Fruit fly (Drosophila melanogaster) whole organism, embryonic: ENCODE measurements around the gene Cpr11B.

Experiments
- Ada2b ChIP-seq: fragments of 200-800 bp; sonication (Bioruptor generic); IDR thresholded peaks from 2 replicates; pipeline ENCODE4 v1.3.6; 2022; ENCODE audit warnings: missing biosample characterization, missing genetic modification characterization
- Blimp-1 ChIP-seq: fragments of 200-800 bp; sonication (Bioruptor generic); optimal IDR thresholded peaks from 3 replicates; lab custom pipeline; 2018; ENCODE audit warnings: missing biosample characterization, missing genetic modification characterization, mild to moderate bottlenecking, moderate library complexity, missing genetic modification reagents
- CG11504 ChIP-seq: fragments of 200-800 bp; sonication (Bioruptor generic); optimal IDR thresholded peaks from 3 replicates; lab custom pipeline; 2019; ENCODE audit warnings: missing biosample characterization, mild to moderate bottlenecking, missing genetic modification characterization, moderate library complexity
- CG12219 ChIP-seq: fragments of 200-800 bp; sonication (Bioruptor generic); optimal IDR thresholded peaks from 3 replicates; lab custom pipeline; 2018; ENCODE audit warnings: missing biosample characterization, mild to moderate bottlenecking, missing genetic modification characterization
- CG12236 ChIP-seq: fragments of 200-800 bp; sonication (Bioruptor generic); optimal IDR thresholded peaks from 2 replicates; lab custom pipeline; 2016; ENCODE audit warnings: missing biosample characterization, missing genetic modification characterization
- CG14667 ChIP-seq: fragments of 200-800 bp; sonication (Bioruptor generic); IDR thresholded peaks from 2 replicates; pipeline ENCODE4 v1.3.6; 2022; ENCODE audit warnings: missing biosample characterization, missing genetic modification characterization
- CG14710 ChIP-seq: fragments of 200-800 bp; sonication (Bioruptor generic); optimal IDR thresholded peaks from 3 replicates; lab custom pipeline; 2019; ENCODE audit warnings: missing biosample characterization, mild to moderate bottlenecking, missing genetic modification characterization, moderate library complexity
- CG14860 ChIP-seq: fragments of 200-800 bp; sonication (Bioruptor generic); IDR thresholded peaks from 3 replicates; pipeline ENCODE4 v1.3.6; 2022; ENCODE audit warnings: missing biosample characterization, missing genetic modification characterization; ENCODE audit not compliant: partially characterized antibody
- CG15601 ChIP-seq: fragments of 200-800 bp; sonication (Bioruptor generic); optimal IDR thresholded peaks from 3 replicates; lab custom pipeline; 2019; ENCODE audit warnings: missing biosample characterization, mild to moderate bottlenecking, missing genetic modification characterization, moderate library complexity
- CG17359 ChIP-seq: fragments of 200-800 bp; sonication (Bioruptor generic); optimal IDR thresholded peaks from 3 replicates; lab custom pipeline; 2018; ENCODE audit warnings: missing biosample characterization, mild to moderate bottlenecking, missing genetic modification characterization, moderate library complexity
- CG17802 ChIP-seq: fragments of 200-800 bp; sonication (Bioruptor generic); optimal IDR thresholded peaks from 2 replicates; lab custom pipeline; 2018; ENCODE audit warnings: missing biosample characterization, mild to moderate bottlenecking, missing genetic modification characterization, moderate library complexity
- CG18262 ChIP-seq: fragments of 200-800 bp; optimal IDR thresholded peaks from 3 replicates; lab custom pipeline; 2019; ENCODE audit warnings: missing biosample characterization, mild to moderate bottlenecking, missing genetic modification characterization, moderate library complexity
- CG2120 ChIP-seq: fragments of 200-800 bp; sonication (Bioruptor generic); optimal IDR thresholded peaks from 3 replicates; lab custom pipeline; 2016; ENCODE audit warnings: missing biosample characterization, missing genetic modification characterization
- CG31365 ChIP-seq: fragments of 200-800 bp; sonication (Bioruptor generic); optimal IDR thresholded peaks from 2 replicates; lab custom pipeline; 2018; ENCODE audit warnings: missing biosample characterization, mild to moderate bottlenecking, missing genetic modification characterization
- CG32532 ChIP-seq: fragments of 200-800 bp; sonication (Bioruptor generic); IDR thresholded peaks from 2 replicates; pipeline ENCODE4 v1.3.6; 2022; ENCODE audit warnings: missing biosample characterization, missing genetic modification characterization
- CG4360 ChIP-seq: fragments of 200-800 bp; sonication (Bioruptor generic); IDR thresholded peaks from 2 replicates; pipeline ENCODE4 v1.3.6; 2022; ENCODE audit warnings: missing biosample characterization, missing genetic modification characterization
- CG5245 ChIP-seq: fragments of 200-800 bp; sonication (Bioruptor generic); optimal IDR thresholded peaks from 3 replicates; lab custom pipeline; 2016; ENCODE audit warnings: missing biosample characterization, missing genetic modification characterization
- CG6254 ChIP-seq: fragments of 200-800 bp; sonication (Bioruptor generic); optimal IDR thresholded peaks from 3 replicates; lab custom pipeline; 2017; ENCODE audit warnings: mild to moderate bottlenecking, missing biosample characterization, missing genetic modification reagents, missing genetic modification characterization
- CG6854 ChIP-seq: fragments of 200-800 bp; sonication (Bioruptor generic); optimal IDR thresholded peaks from 3 replicates; lab custom pipeline; 2017; ENCODE audit warnings: missing biosample characterization, mild to moderate bottlenecking, missing genetic modification characterization
- CG7928 ChIP-seq: fragments of 200-800 bp; sonication (Bioruptor generic); optimal IDR thresholded peaks from 2 replicates; lab custom pipeline; 2017; ENCODE audit warnings: missing biosample characterization, mild to moderate bottlenecking, missing genetic modification characterization
- CG8089 ChIP-seq: fragments of 200-800 bp; sonication (Bioruptor generic); optimal IDR thresholded peaks from 3 replicates; lab custom pipeline; 2016; ENCODE audit warnings: missing biosample characterization, missing genetic modification characterization
- CG8359 ChIP-seq: fragments of 200-800 bp; sonication (Bioruptor generic); optimal IDR thresholded peaks from 2 replicates; lab custom pipeline; 2017; ENCODE audit warnings: missing biosample characterization, mild to moderate bottlenecking, missing genetic modification characterization, borderline replicate concordance
- CG9215 ChIP-seq: fragments of 200-800 bp; sonication (Bioruptor generic); IDR thresholded peaks from 2 replicates; pipeline ENCODE4 v1.3.6; 2022; ENCODE audit warnings: missing biosample characterization, missing genetic modification characterization
- CG9876 ChIP-seq: fragments of 200-800 bp; sonication (Bioruptor generic); optimal IDR thresholded peaks from 2 replicates; lab custom pipeline; 2016; ENCODE audit warnings: missing biosample characterization, missing genetic modification characterization
- D19A ChIP-seq: fragments of 200-800 bp; optimal IDR thresholded peaks from 3 replicates; lab custom pipeline; 2019; ENCODE audit warnings: missing biosample characterization, mild to moderate bottlenecking, missing genetic modification characterization, moderate library complexity
- Hr78 ChIP-seq, 2 experiments: fragments of 200-800 bp in 1 of 2; fragments of >200 bp in 1 of 2; sonication (Bioruptor generic) in 1 of 2; optimal IDR thresholded peaks; 2 replicates each; lab custom pipeline; 2017 to 2019; ENCODE audit warnings: missing biosample characterization in 2 of 2, missing genetic modification characterization in 2 of 2, mild to moderate bottlenecking in 1 of 2, moderate library complexity in 1 of 2
- Hsf ChIP-seq: fragments of 200-800 bp; sonication (Bioruptor generic); optimal IDR thresholded peaks from 3 replicates; lab custom pipeline; 2016; ENCODE audit warnings: missing biosample characterization, missing genetic modification characterization
- Neu2 ChIP-seq: fragments of 200-800 bp; sonication (Bioruptor generic); optimal IDR thresholded peaks from 3 replicates; lab custom pipeline; 2016; ENCODE audit warnings: missing biosample characterization, missing genetic modification characterization, borderline replicate concordance
- Ravus ChIP-seq: fragments of 200-800 bp; sonication (Bioruptor generic); IDR thresholded peaks from 2 replicates; pipeline ENCODE4 v1.3.6; 2022; ENCODE audit warnings: missing biosample characterization, missing genetic modification characterization
- Sin3A ChIP-seq: fragments of >200 bp; optimal IDR thresholded peaks from 2 replicates; lab custom pipeline; 2018
- Sry-δ ChIP-seq: fragments of 200-800 bp; sonication (Bioruptor generic); optimal IDR thresholded peaks from 2 replicates; lab custom pipeline; 2016; ENCODE audit warnings: missing biosample characterization, missing genetic modification characterization
- Tbp ChIP-seq: fragments of >200 bp; optimal IDR thresholded peaks from 2 replicates; lab custom pipeline; 2018; ENCODE audit warnings: missing biosample characterization, missing genetic modification characterization
- Xbp1 ChIP-seq: fragments of 200-800 bp; sonication (Bioruptor generic); optimal IDR thresholded peaks from 3 replicates; lab custom pipeline; 2016; ENCODE audit warnings: missing biosample characterization, mild to moderate bottlenecking, missing genetic modification characterization
- bcd ChIP-seq: fragments of 200-800 bp; sonication (Bioruptor generic); optimal IDR thresholded peaks from 2 replicates; lab custom pipeline; 2017; ENCODE audit warnings: missing biosample characterization, mild to moderate bottlenecking, missing genetic modification characterization
- dm ChIP-seq: fragments of 200-800 bp; sonication (Bioruptor generic); optimal IDR thresholded peaks from 3 replicates; lab custom pipeline; 2016; ENCODE audit warnings: missing biosample characterization, missing genetic modification characterization
- dpn ChIP-seq, 2 experiments: fragments of 200-800 bp; sonication (Bioruptor generic); optimal IDR thresholded peaks; 3 replicates each; lab custom pipeline; 2016; ENCODE audit warnings: missing biosample characterization in 2 of 2, missing genetic modification characterization in 2 of 2
- en ChIP-seq: fragments of 200-800 bp; sonication (Bioruptor generic); optimal IDR thresholded peaks from 2 replicates; lab custom pipeline; 2016; ENCODE audit warnings: missing biosample characterization, missing genetic modification characterization
- fd102C ChIP-seq: fragments of 200-800 bp; sonication (Bioruptor generic); optimal IDR thresholded peaks from 2 replicates; lab custom pipeline; 2018; ENCODE audit warnings: missing biosample characterization, mild to moderate bottlenecking, missing genetic modification characterization, moderate library complexity
- gem ChIP-seq: fragments of 200-800 bp; sonication (Bioruptor generic); optimal IDR thresholded peaks from 2 replicates; lab custom pipeline; 2019; ENCODE audit warnings: missing biosample characterization, mild to moderate bottlenecking, missing genetic modification characterization, moderate library complexity
- gsb ChIP-seq: fragments of 200-800 bp; sonication (Bioruptor generic); IDR thresholded peaks from 2 replicates; pipeline ENCODE4 v1.3.6; 2022; ENCODE audit warnings: missing biosample characterization, missing genetic modification characterization
- ind ChIP-seq: fragments of 200-800 bp; sonication (Bioruptor generic); optimal IDR thresholded peaks from 3 replicates; lab custom pipeline; 2016; ENCODE audit warnings: missing biosample characterization, missing genetic modification characterization
- mam ChIP-seq: fragments of 200-800 bp; sonication (Bioruptor generic); optimal IDR thresholded peaks from 3 replicates; lab custom pipeline; 2016; ENCODE audit warnings: missing biosample characterization, missing genetic modification characterization
- mld ChIP-seq: fragments of 200-800 bp; sonication (Bioruptor generic); IDR thresholded peaks from 3 replicates; pipeline ENCODE4 v1.3.6; 2022; ENCODE audit warnings: missing biosample characterization, missing genetic modification characterization; ENCODE audit not compliant: partially characterized antibody
- otp ChIP-seq: fragments of 200-800 bp; sonication (Bioruptor generic); IDR thresholded peaks from 3 replicates; pipeline ENCODE4, ENCODE4 v1.3.6; 2022; ENCODE audit warnings: missing biosample characterization, missing genetic modification characterization
- sens-2 ChIP-seq: fragments of 200-800 bp; sonication (Bioruptor generic); IDR thresholded peaks from 2 replicates; pipeline ENCODE4 v1.3.6; 2022; ENCODE audit warnings: missing biosample characterization, missing genetic modification characterization
- slbo ChIP-seq: fragments of 200-800 bp; sonication (Bioruptor generic); IDR thresholded peaks from 2 replicates; pipeline ENCODE4 v1.3.6; 2022; ENCODE audit warnings: missing biosample characterization, missing genetic modification characterization
- tin ChIP-seq: fragments of 200-800 bp; sonication (Bioruptor generic); optimal IDR thresholded peaks from 3 replicates; lab custom pipeline; 2016; ENCODE audit warnings: missing biosample characterization, missing genetic modification characterization
- unc-4 ChIP-seq: fragments of 200-800 bp; sonication (Bioruptor generic); IDR thresholded peaks from 2 replicates; pipeline ENCODE4 v1.3.6; 2022; ENCODE audit warnings: missing biosample characterization, missing genetic modification characterization; ENCODE audit not compliant: partially characterized antibody
- zf30C ChIP-seq: fragments of 200-800 bp; sonication (Bioruptor generic); optimal IDR thresholded peaks from 3 replicates; lab custom pipeline; 2018; ENCODE audit warnings: missing biosample characterization, mild to moderate bottlenecking, missing genetic modification characterization

The Cpr11B gene

dm6 chrX:12591223-12592120, 38.5 kb downstream of the Cpr11B start (continued):
- peak; percentile 31 for TF ChIP-seq CG2120 (GFP tag; lab: Kevin White, UChicago)
- no peak for TF ChIP-seq Sin3A (lab: Kevin White, UChicago)
- TF ChIP-seq CG4360 (GFP tag; lab: Robert Waterston, UW), result peak; percentile 60
- peak; percentile 33 for TF ChIP-seq Blimp-1
- TF ChIP-seq CG8359 (GFP tag; lab: Kevin White, UChicago), result no peak
- no peak for TF ChIP-seq Neu2 (GFP tag; lab: Kevin White, UChicago)
- peak; percentile 43 for TF ChIP-seq ind (GFP tag; lab: Kevin White, UChicago)
- no peak for TF ChIP-seq CG31365 (tag; lab: Kevin White, UChicago)
- no peak for TF ChIP-seq CG9215 (GFP tag; lab: Robert Waterston, UW)
- no peak for TF ChIP-seq CG17802 (tag; lab: Kevin White, UChicago)
- no peak; the same call in 1 of the 2 replicates for TF ChIP-seq slbo (GFP tag; lab: Robert Waterston, UW)
- TF ChIP-seq CG14710 (tag; lab: Kevin White, UChicago), result peak; percentile 47
- TF ChIP-seq dm (GFP tag; lab: Kevin White, UChicago), result no peak
- no peak for TF ChIP-seq CG15601
- peak; percentile 36 for TF ChIP-seq CG6854 (GFP tag; lab: Kevin White, UChicago)
- peak; percentile 11 for TF ChIP-seq CG8089 (GFP tag; lab: Kevin White, UChicago)
- peak; percentile 42; the same call in 1 of the 2 replicates for TF ChIP-seq CG32532
- no peak for TF ChIP-seq fd102C (GFP tag; lab: Kevin White, UChicago)
- peak; percentile 70 for TF ChIP-seq gem (tag; lab: Kevin White, UChicago)
- TF ChIP-seq CG9876 (GFP tag; lab: Kevin White, UChicago), result no peak
- TF ChIP-seq Ravus (GFP tag; lab: Robert Waterston, UW), result no peak
- no peak for TF ChIP-seq CG5245 (GFP tag; lab: Kevin White, UChicago)
- TF ChIP-seq Ada2b (GFP tag; lab: Robert Waterston, UW), result no peak
- TF ChIP-seq D19A (tag; lab: Kevin White, UChicago), result peak; percentile 54
- TF ChIP-seq gsb (GFP tag; lab: Robert Waterston, UW), result no peak
- TF ChIP-seq Tbp (GFP tag; lab: Kevin White, UChicago), result no peak
- TF ChIP-seq CG14667 (GFP tag; lab: Robert Waterston, UW), result no peak
- TF ChIP-seq CG12236 (GFP tag; lab: Kevin White, UChicago), result peak; percentile 23
- TF ChIP-seq Xbp1 (GFP tag; lab: Kevin White, UChicago), result peak; percentile 39
- no peak for TF ChIP-seq unc-4
- TF ChIP-seq tin, result peak; percentile 46
- TF ChIP-seq CG11504, result peak; percentile 66
- no peak for TF ChIP-seq zf30C
- TF ChIP-seq en (GFP tag; lab: Kevin White, UChicago), result peak; percentile 15
- TF ChIP-seq CG12219, result peak; percentile 34
- TF ChIP-seq sens-2 (GFP tag; lab: Robert Waterston, UW), result no peak
- TF ChIP-seq bcd, result peak; percentile 32
- TF ChIP-seq CG14860 (GFP tag; lab: Robert Waterston, UW), result no peak
- no peak for TF ChIP-seq mld
- no peak for TF ChIP-seq otp (GFP tag; lab: Robert Waterston, UW)
- TF ChIP-seq Hr78 (GFP tag; optimal IDR thresholded peaks at IDR 0.05; lab: Kevin White, UChicago), result peak in 1 of 2 experiments; percentile 66
- no peak for TF ChIP-seq CG7928 (GFP tag; lab: Kevin White, UChicago)
- no peak for TF ChIP-seq Sry-δ (GFP tag; lab: Kevin White, UChicago)
- TF ChIP-seq CG18262 (tag; lab: Kevin White, UChicago), result peak; percentile 68
- peak; percentile 21 for TF ChIP-seq mam (GFP tag; lab: Kevin White, UChicago)
- TF ChIP-seq dpn (GFP tag; optimal IDR thresholded peaks at IDR 0.05; lab: Kevin White, UChicago), result peak; percentile 27 to 44
- peak; percentile 4 for TF ChIP-seq CG6254 (GFP tag; lab: Kevin White, UChicago)
- peak; percentile 51 for TF ChIP-seq Hsf (GFP tag; lab: Kevin White, UChicago)
- TF ChIP-seq CG17359 (tag; lab: Kevin White, UChicago), result no peak
